Fruit fly (Drosophila melanogaster) whole organism, embryonic: ENCODE results near the gene CG10866.
A peak's percentile ranks its signal among the peaks of the same experiment; 100 is the strongest.

ENCODE experiments used
- B-H2 ChIP-seq: fragments of 200-800 bp; sonication (Bioruptor generic); optimal IDR thresholded peaks from 2 replicates; lab custom pipeline; 2018; ENCODE audit warnings: missing biosample characterization, mild to moderate bottlenecking, missing genetic modification characterization
- CG10274 ChIP-seq: fragments of 200-800 bp; sonication (Bioruptor generic); optimal IDR thresholded peaks from 3 replicates; lab custom pipeline; 2017; ENCODE audit warnings: missing biosample characterization, mild to moderate bottlenecking, missing genetic modification characterization
- CG10321 ChIP-seq: fragments of 200-800 bp; sonication (Bioruptor generic); IDR thresholded peaks from 2 replicates; pipeline ENCODE4 v1.3.6; 2022; ENCODE audit warnings: missing biosample characterization, missing genetic modification characterization
- CG11456 ChIP-seq: fragments of 200-800 bp; sonication (Bioruptor generic); IDR thresholded peaks from 3 replicates; pipeline ENCODE4 v1.3.6; 2022; ENCODE audit warnings: missing biosample characterization, missing genetic modification characterization
- CG11723 ChIP-seq: fragments of 200-800 bp; sonication (Bioruptor generic); optimal IDR thresholded peaks from 2 replicates; lab custom pipeline; 2017; ENCODE audit warnings: missing biosample characterization, mild to moderate bottlenecking, missing genetic modification characterization
- CG13894 ChIP-seq: fragments of 200-800 bp; sonication (Bioruptor generic); optimal IDR thresholded peaks from 3 replicates; lab custom pipeline; 2018; ENCODE audit warnings: missing biosample characterization, mild to moderate bottlenecking, missing genetic modification characterization, moderate library complexity
- CG14667 ChIP-seq: fragments of 200-800 bp; sonication (Bioruptor generic); IDR thresholded peaks from 2 replicates; pipeline ENCODE4 v1.3.6; 2022; ENCODE audit warnings: missing biosample characterization, missing genetic modification characterization
- CG17328 ChIP-seq: fragments of 200-800 bp; sonication (Bioruptor generic); IDR thresholded peaks from 2 replicates; pipeline ENCODE4 v1.3.6; 2022; ENCODE audit warnings: missing biosample characterization, missing genetic modification characterization
- CG18011 ChIP-seq: fragments of 200-800 bp; sonication (Bioruptor generic); optimal IDR thresholded peaks from 2 replicates; lab custom pipeline; 2017; ENCODE audit warnings: missing biosample characterization, missing genetic modification characterization, mild to moderate bottlenecking, moderate library complexity, missing genotype
- CG18599 ChIP-seq: fragments of 200-800 bp; sonication (Bioruptor generic); optimal IDR thresholded peaks from 3 replicates; lab custom pipeline; 2017; ENCODE audit warnings: missing biosample characterization, missing genetic modification characterization, mild to moderate bottlenecking, moderate library complexity, missing genetic modification reagents
- CG18619 ChIP-seq: fragments of 200-800 bp; sonication (Bioruptor generic); optimal IDR thresholded peaks from 3 replicates; lab custom pipeline; 2017; ENCODE audit warnings: missing biosample characterization, mild to moderate bottlenecking, missing genetic modification characterization
- CG2120 ChIP-seq: fragments of 200-800 bp; sonication (Bioruptor generic); optimal IDR thresholded peaks from 3 replicates; lab custom pipeline; 2016; ENCODE audit warnings: missing biosample characterization, missing genetic modification characterization
- CG2202 ChIP-seq: fragments of 200-800 bp; sonication (Bioruptor generic); optimal IDR thresholded peaks from 2 replicates; lab custom pipeline; 2018; ENCODE audit warnings: missing biosample characterization, mild to moderate bottlenecking, missing genetic modification characterization
- CG3163 ChIP-seq: fragments of 200-800 bp; sonication (Bioruptor generic); optimal IDR thresholded peaks from 3 replicates; lab custom pipeline; 2016; ENCODE audit warnings: missing biosample characterization, missing genetic modification characterization
- CG3281 ChIP-seq: fragments of 200-800 bp; sonication (Bioruptor generic); optimal IDR thresholded peaks from 3 replicates; lab custom pipeline; 2017; ENCODE audit warnings: missing biosample characterization, mild to moderate bottlenecking, missing genetic modification characterization
- CG34376 ChIP-seq: fragments of 200-800 bp; sonication (Bioruptor generic); optimal IDR thresholded peaks from 2 replicates; lab custom pipeline; 2018; ENCODE audit warnings: missing biosample characterization, mild to moderate bottlenecking, missing genetic modification characterization
- CG7839 ChIP-seq: fragments of 200-800 bp; sonication (Bioruptor generic); optimal IDR thresholded peaks from 3 replicates; lab custom pipeline; 2018; ENCODE audit warnings: missing biosample characterization, mild to moderate bottlenecking, missing genetic modification characterization, moderate library complexity
- CG8290 ChIP-seq, 3 experiments: fragments of 200-800 bp; sonication (Bioruptor generic); optimal IDR thresholded peaks; 2 replicates each; lab custom pipeline; 2016 to 2019; ENCODE audit warnings: missing biosample characterization in 3 of 3, missing genetic modification characterization in 3 of 3, mild to moderate bottlenecking in 2 of 3, moderate library complexity in 1 of 3
- CG8359 ChIP-seq: fragments of 200-800 bp; sonication (Bioruptor generic); optimal IDR thresholded peaks from 2 replicates; lab custom pipeline; 2017; ENCODE audit warnings: missing biosample characterization, mild to moderate bottlenecking, missing genetic modification characterization, borderline replicate concordance
- Chrac-16 ChIP-seq: fragments of 200-800 bp; sonication (Bioruptor generic); optimal IDR thresholded peaks from 3 replicates; lab custom pipeline; 2016; ENCODE audit warnings: missing biosample characterization, missing genetic modification characterization
- CkIIα-i1 ChIP-seq: fragments of 200-800 bp; sonication (Bioruptor generic); IDR thresholded peaks from 2 replicates; pipeline ENCODE4 v1.3.6; 2022; ENCODE audit warnings: missing biosample characterization, missing genetic modification characterization
- D19A ChIP-seq: fragments of 200-800 bp; optimal IDR thresholded peaks from 3 replicates; lab custom pipeline; 2019; ENCODE audit warnings: missing biosample characterization, mild to moderate bottlenecking, missing genetic modification characterization, moderate library complexity
- Fer1 ChIP-seq: fragments of 200-800 bp; sonication (Bioruptor generic); optimal IDR thresholded peaks from 2 replicates; lab custom pipeline; 2017; ENCODE audit warnings: missing biosample characterization, mild to moderate bottlenecking, missing genetic modification characterization
- Hmr ChIP-seq: fragments of 200-800 bp; sonication (Bioruptor generic); optimal IDR thresholded peaks from 3 replicates; lab custom pipeline; 2017; ENCODE audit warnings: mild to moderate bottlenecking, missing biosample characterization, missing genetic modification reagents, missing genetic modification characterization
- Lhr ChIP-seq: fragments of 200-800 bp; sonication (Bioruptor generic); optimal IDR thresholded peaks from 3 replicates; lab custom pipeline; 2017; ENCODE audit warnings: mild to moderate bottlenecking, missing biosample characterization, missing genetic modification reagents, missing genetic modification characterization
- Nf-YB ChIP-seq: fragments of 200-800 bp; sonication (Bioruptor generic); optimal IDR thresholded peaks from 3 replicates; lab custom pipeline; 2019; ENCODE audit warnings: missing biosample characterization, mild to moderate bottlenecking, missing genetic modification characterization, moderate library complexity
- NfI ChIP-seq: fragments of 200-800 bp; sonication (Bioruptor generic); optimal IDR thresholded peaks from 3 replicates; lab custom pipeline; 2018; ENCODE audit warnings: missing biosample characterization, mild to moderate bottlenecking, missing genetic modification characterization, moderate library complexity
- TFAM ChIP-seq: fragments of 200-800 bp; sonication (Bioruptor generic); optimal IDR thresholded peaks from 2 replicates; lab custom pipeline; 2017; ENCODE audit warnings: missing biosample characterization, missing genetic modification characterization, inconsistent platforms
- cad ChIP-seq: fragments of >200 bp; optimal IDR thresholded peaks from 2 replicates; lab custom pipeline; 2017; ENCODE audit warnings: missing biosample characterization, missing genetic modification characterization
- chinmo ChIP-seq: fragments of 200-800 bp; sonication (Bioruptor generic); IDR thresholded peaks from 4 replicates; pipeline ENCODE4 v1.3.6; 2022; ENCODE audit warnings: missing biosample characterization, missing genetic modification characterization; ENCODE audit not compliant: partially characterized antibody
- exex ChIP-seq: fragments of 200-800 bp; sonication (Bioruptor generic); optimal IDR thresholded peaks from 4 replicates; lab custom pipeline; 2018; ENCODE audit warnings: missing biosample characterization, mild to moderate bottlenecking, missing genetic modification characterization, moderate library complexity
- grn ChIP-seq: fragments of 200-800 bp; sonication (Bioruptor generic); optimal IDR thresholded peaks from 3 replicates; lab custom pipeline; 2017; ENCODE audit warnings: missing biosample characterization, missing genetic modification characterization
- jumu ChIP-seq: fragments of 200-800 bp; sonication (Bioruptor generic); optimal IDR thresholded peaks from 3 replicates; lab custom pipeline; 2016; ENCODE audit warnings: missing biosample characterization, missing genetic modification characterization
- maf-S ChIP-seq: fragments of 200-800 bp; sonication (Bioruptor generic); optimal IDR thresholded peaks from 2 replicates; lab custom pipeline; 2016; ENCODE audit warnings: missing biosample characterization, missing genetic modification characterization
- mirr ChIP-seq: fragments of 200-800 bp; sonication (Bioruptor generic); optimal IDR thresholded peaks from 3 replicates; lab custom pipeline; 2018; ENCODE audit warnings: missing biosample characterization, mild to moderate bottlenecking, missing genetic modification characterization
- ro ChIP-seq: fragments of 200-800 bp; sonication (Bioruptor generic); IDR thresholded peaks from 2 replicates; pipeline ENCODE4 v1.3.6; 2022; ENCODE audit warnings: missing biosample characterization, missing genetic modification characterization
- row ChIP-seq: fragments of 200-800 bp; sonication (Bioruptor generic); IDR thresholded peaks from 3 replicates; pipeline ENCODE4 v1.3.6; 2022; ENCODE audit warnings: missing biosample characterization, missing genetic modification characterization
- salm ChIP-seq: fragments of 200-800 bp; sonication (Bioruptor generic); optimal IDR thresholded peaks from 2 replicates; lab custom pipeline; 2018; ENCODE audit warnings: missing biosample characterization, mild to moderate bottlenecking, missing genetic modification characterization
- sens ChIP-seq: fragments of 200-800 bp; sonication (Bioruptor generic); peaks from one replicate; lab custom pipeline; 2016; ENCODE audit warnings: missing biosample characterization, missing genetic modification characterization
- sim ChIP-seq: fragments of 200-800 bp; sonication (Bioruptor generic); IDR thresholded peaks from 2 replicates; pipeline ENCODE4 v1.3.6; 2022; ENCODE audit warnings: missing biosample characterization, missing genetic modification characterization
- sima ChIP-seq: fragments of 200-800 bp; sonication (Bioruptor generic); optimal IDR thresholded peaks from 2 replicates; lab custom pipeline; 2016; ENCODE audit warnings: missing biosample characterization, missing genetic modification characterization
- slbo ChIP-seq: fragments of 200-800 bp; sonication (Bioruptor generic); IDR thresholded peaks from 2 replicates; pipeline ENCODE4 v1.3.6; 2022; ENCODE audit warnings: missing biosample characterization, missing genetic modification characterization
- sqz ChIP-seq: fragments of 200-800 bp; sonication (Bioruptor generic); optimal IDR thresholded peaks from 3 replicates; lab custom pipeline; 2018; ENCODE audit warnings: missing biosample characterization, mild to moderate bottlenecking, missing genetic modification characterization
- tin ChIP-seq: fragments of 200-800 bp; sonication (Bioruptor generic); optimal IDR thresholded peaks from 3 replicates; lab custom pipeline; 2016; ENCODE audit warnings: missing biosample characterization, missing genetic modification characterization
- ttk ChIP-seq: fragments of 200-800 bp; sonication (Bioruptor generic); IDR thresholded peaks from 2 replicates; pipeline ENCODE4 v2.1.2; 2022; ENCODE audit warnings: missing biosample characterization, missing genetic modification characterization

The CG10866 gene

dm6 chr3L:3929968-3930767, 7.6 kb downstream of the CG10866 start (continued):
- no peak for TF ChIP-seq CG2202 (tag; lab: Kevin White, UChicago)
- peak; percentile 22 for TF ChIP-seq CG18599 (GFP tag; lab: Kevin White, UChicago)
- TF ChIP-seq TFAM (GFP tag; lab: Kevin White, UChicago), result no peak

dm6 chr3L:3928943-3929785, 8.6 kb downstream of the CG10866 start:
- TF ChIP-seq CG13894 (tag; lab: Kevin White, UChicago) (peak; percentile 25), CG10274 (GFP tag; lab: Kevin White, UChicago) (no peak), sens (no peak), row (GFP tag; lab: Robert Waterston, UW) (no peak), maf-S (GFP tag; lab: Kevin White, UChicago) (no peak), CG14667 (no peak), sima (no peak), CG11456 (GFP tag; lab: Robert Waterston, UW) (no peak), CG8359 (GFP tag; lab: Kevin White, UChicago) (no peak), CG3281 (no peak), CG3163 (GFP tag; lab: Kevin White, UChicago) (no peak), CG8290 (GFP tag; optimal IDR thresholded peaks at IDR 0.05; lab: Kevin White, UChicago) (no peak), CG8290 (tag; optimal IDR thresholded peaks at IDR 0.05; lab: Kevin White, UChicago) (peak in 1 of 2 experiments; percentile 43), CG7839 (tag; lab: Kevin White, UChicago) (no peak), jumu (GFP tag; lab: Kevin White, UChicago) (no peak), CkIIα-i1 (GFP tag; lab: Robert Waterston, UW) (no peak), salm (tag; lab: Kevin White, UChicago) (no peak), B-H2 (GFP tag; lab: Kevin White, UChicago) (peak; percentile 9), Nf-YB (no peak), CG34376 (peak; percentile 74), Chrac-16 (GFP tag; lab: Kevin White, UChicago) (no peak), cad (GFP tag; lab: Kevin White, UChicago) (no peak), sim (GFP tag; lab: Robert Waterston, UW) (no peak), D19A (tag; lab: Kevin White, UChicago) (no peak), ttk (no peak), CG17328 (GFP tag; lab: Robert Waterston, UW) (no peak), slbo (GFP tag; lab: Robert Waterston, UW) (no peak), NfI (GFP tag; lab: Kevin White, UChicago) (no peak), tin (GFP tag; lab: Kevin White, UChicago) (no peak), CG18011 (no peak), Fer1 (GFP tag; lab: Kevin White, UChicago) (peak; percentile 29), sqz (GFP tag; lab: Kevin White, UChicago) (no peak), CG18619 (GFP tag; lab: Kevin White, UChicago) (no peak), ro (GFP tag; lab: Robert Waterston, UW) (no peak), chinmo (GFP tag; lab: Robert Waterston, UW) (peak; percentile 35; the same call in 1 of the 4 replicates), CG10321 (GFP tag; lab: Robert Waterston, UW) (no peak), exex (tag; lab: Kevin White, UChicago) (peak; percentile 82), Hmr (GFP tag; lab: Kevin White, UChicago) (peak; percentile 9), Lhr (GFP tag; lab: Kevin White, UChicago) (no peak), CG11723 (GFP tag; lab: Kevin White, UChicago) (no peak), grn (GFP tag; lab: Kevin White, UChicago) (peak; percentile 99), CG2120 (GFP tag; lab: Kevin White, UChicago) (no peak), mirr (GFP tag; lab: Kevin White, UChicago) (peak; percentile 85)
